Fruit fly (Drosophila melanogaster) whole organism, prepupa: Measurements from ENCODE around the gene Tmf.
A peak's percentile ranks its signal among the peaks of the same experiment; 100 is the strongest.

Experiments used
- Blimp-1 ChIP-seq: fragments of 200-800 bp; sonication (Bioruptor generic); optimal IDR thresholded peaks from 3 replicates; lab custom pipeline; 2017; ENCODE audit warnings: missing biosample characterization, missing genetic modification characterization, mild to moderate bottlenecking, moderate library complexity, missing genetic modification reagents
- CG10631 ChIP-seq: fragments of 200-800 bp; sonication (Bioruptor generic); optimal IDR thresholded peaks from 2 replicates; lab custom pipeline; 2016; ENCODE audit warnings: missing biosample characterization, missing genetic modification characterization
- CG11762 ChIP-seq: fragments of 200-800 bp; sonication (Bioruptor generic); optimal IDR thresholded peaks from 3 replicates; lab custom pipeline; 2016; ENCODE audit warnings: missing biosample characterization, missing genetic modification characterization; ENCODE audit not compliant: insufficient read depth
- CG15336 ChIP-seq: fragments of 200-800 bp; sonication (Bioruptor generic); IDR thresholded peaks from 2 replicates; pipeline ENCODE4 v1.3.6; 2022; ENCODE audit warnings: missing biosample characterization, missing genetic modification characterization
- CG16779 ChIP-seq: fragments of 200-800 bp; sonication (Bioruptor generic); optimal IDR thresholded peaks from 3 replicates; lab custom pipeline; 2017; ENCODE audit warnings: missing biosample characterization, mild to moderate bottlenecking, missing genetic modification characterization
- CG31627 ChIP-seq: fragments of 200-800 bp; sonication (Bioruptor generic); optimal IDR thresholded peaks from 3 replicates; lab custom pipeline; 2016; ENCODE audit warnings: missing biosample characterization, missing genetic modification characterization
- CG32006 ChIP-seq: fragments of 200-800 bp; sonication (Bioruptor generic); optimal IDR thresholded peaks from 3 replicates; lab custom pipeline; 2017; ENCODE audit warnings: missing biosample characterization, mild to moderate bottlenecking, missing genetic modification characterization
- CG3919 ChIP-seq: fragments of 200-800 bp; sonication (Bioruptor generic); optimal IDR thresholded peaks from 3 replicates; lab custom pipeline; 2016; ENCODE audit warnings: missing biosample characterization, missing genetic modification characterization
- CG4318 ChIP-seq: fragments of 200-800 bp; sonication (Bioruptor generic); optimal IDR thresholded peaks from 3 replicates; lab custom pipeline; 2017; ENCODE audit warnings: missing biosample characterization, mild to moderate bottlenecking, missing genetic modification characterization
- CG6163 ChIP-seq: fragments of 200-800 bp; sonication (Bioruptor generic); IDR thresholded peaks from 3 replicates; pipeline ENCODE4 v1.3.6; 2022; ENCODE audit warnings: missing biosample characterization, missing genetic modification characterization
- CG6276 ChIP-seq: fragments of 200-800 bp; sonication (Bioruptor generic); optimal IDR thresholded peaks from 2 replicates; lab custom pipeline; 2017; ENCODE audit warnings: missing biosample characterization, mild to moderate bottlenecking, missing genetic modification characterization
- CG6792 ChIP-seq: fragments of 200-800 bp; sonication (Bioruptor generic); optimal IDR thresholded peaks from 3 replicates; lab custom pipeline; 2016; ENCODE audit warnings: missing biosample characterization, missing genetic modification characterization
- CG6808 ChIP-seq: fragments of 200-800 bp; sonication (Bioruptor generic); optimal IDR thresholded peaks from 3 replicates; lab custom pipeline; 2017; ENCODE audit warnings: missing biosample characterization, missing genetic modification characterization, mild to moderate bottlenecking, moderate library complexity, missing genetic modification reagents
- CG7368 ChIP-seq: fragments of 200-800 bp; sonication (Bioruptor generic); optimal IDR thresholded peaks from 3 replicates; lab custom pipeline; 2016; ENCODE audit warnings: missing biosample characterization, missing genetic modification characterization
- CG8119 ChIP-seq: fragments of 200-800 bp; sonication (Bioruptor generic); IDR thresholded peaks from 3 replicates; pipeline ENCODE4 v1.3.6; 2022; ENCODE audit warnings: missing biosample characterization, missing genetic modification characterization
- CG8319 ChIP-seq: fragments of 200-800 bp; sonication (Bioruptor generic); optimal IDR thresholded peaks from 3 replicates; lab custom pipeline; 2016; ENCODE audit warnings: missing biosample characterization, missing genetic modification characterization
- CG8632 ChIP-seq: fragments of 200-800 bp; sonication (Bioruptor generic); optimal IDR thresholded peaks from 3 replicates; lab custom pipeline; 2016; ENCODE audit warnings: missing biosample characterization, missing genetic modification characterization
- CG9139 ChIP-seq: fragments of 200-800 bp; sonication (Bioruptor generic); optimal IDR thresholded peaks from 3 replicates; lab custom pipeline; 2017; ENCODE audit warnings: missing biosample characterization, mild to moderate bottlenecking, missing genetic modification characterization
- Eip93F ChIP-seq: fragments of 200-800 bp; sonication (Bioruptor generic); optimal IDR thresholded peaks from 2 replicates; lab custom pipeline; 2016; ENCODE audit warnings: missing biosample characterization, mild to moderate bottlenecking, missing genetic modification characterization
- Ets96B ChIP-seq: fragments of 200-800 bp; optimal IDR thresholded peaks from 2 replicates; lab custom pipeline; 2019; ENCODE audit warnings: missing biosample characterization, mild to moderate bottlenecking, missing genetic modification characterization, moderate library complexity
- Hr4 ChIP-seq: fragments of 200-800 bp; sonication (Bioruptor generic); optimal IDR thresholded peaks from 3 replicates; lab custom pipeline; 2016; ENCODE audit warnings: missing biosample characterization, missing genetic modification characterization
- OdsH ChIP-seq: fragments of 200-800 bp; sonication (Bioruptor generic); optimal IDR thresholded peaks from 3 replicates; lab custom pipeline; 2016; ENCODE audit warnings: missing biosample characterization, missing genetic modification characterization
- Smox ChIP-seq: fragments of 200-800 bp; sonication (Bioruptor generic); optimal IDR thresholded peaks from 3 replicates; lab custom pipeline; 2016; ENCODE audit warnings: missing biosample characterization, missing genetic modification characterization
- Sox14 ChIP-seq: fragments of 200-800 bp; sonication (Bioruptor generic); optimal IDR thresholded peaks from 3 replicates; lab custom pipeline; 2016; ENCODE audit warnings: missing biosample characterization, missing genetic modification characterization
- Sox15 ChIP-seq: fragments of 200-800 bp; sonication (Bioruptor generic); optimal IDR thresholded peaks from 3 replicates; lab custom pipeline; 2016; ENCODE audit warnings: missing biosample characterization, missing genetic modification characterization
- achi ChIP-seq: fragments of 200-800 bp; sonication (Bioruptor generic); optimal IDR thresholded peaks from 3 replicates; lab custom pipeline; 2016; ENCODE audit warnings: missing biosample characterization, missing genetic modification characterization
- cyc ChIP-seq: fragments of 200-800 bp; sonication (Bioruptor generic); optimal IDR thresholded peaks from 3 replicates; lab custom pipeline; 2016; ENCODE audit warnings: missing biosample characterization, missing genetic modification characterization
- dac ChIP-seq: fragments of 200-800 bp; sonication (Bioruptor generic); optimal IDR thresholded peaks from 2 replicates; lab custom pipeline; 2017; ENCODE audit warnings: missing biosample characterization, mild to moderate bottlenecking, missing genetic modification characterization
- dsx ChIP-seq: fragments of 200-800 bp; optimal IDR thresholded peaks from 3 replicates; lab custom pipeline; 2019; ENCODE audit warnings: missing biosample characterization, mild to moderate bottlenecking, missing genetic modification characterization, moderate library complexity; ENCODE audit not compliant: poor library complexity, severe bottlenecking
- esn ChIP-seq: fragments of 200-800 bp; sonication (Bioruptor generic); optimal IDR thresholded peaks from 2 replicates; lab custom pipeline; 2016; ENCODE audit warnings: missing biosample characterization, mild to moderate bottlenecking, missing genetic modification characterization, moderate library complexity
- fd85E ChIP-seq: fragments of 200-800 bp; sonication (Bioruptor generic); optimal IDR thresholded peaks from 3 replicates; lab custom pipeline; 2016; ENCODE audit warnings: missing biosample characterization, missing genetic modification characterization
- fkh ChIP-seq: fragments of 200-800 bp; sonication (Bioruptor generic); optimal IDR thresholded peaks from 3 replicates; lab custom pipeline; 2017; ENCODE audit warnings: missing biosample characterization, mild to moderate bottlenecking, missing genetic modification characterization, moderate library complexity
- lz ChIP-seq: fragments of 200-800 bp; sonication (Bioruptor generic); optimal IDR thresholded peaks from 3 replicates; lab custom pipeline; 2016; ENCODE audit warnings: missing biosample characterization, missing genetic modification characterization
- net ChIP-seq: fragments of 200-800 bp; sonication (Bioruptor generic); optimal IDR thresholded peaks from 3 replicates; lab custom pipeline; 2016; ENCODE audit warnings: missing biosample characterization, missing genetic modification characterization
- spab ChIP-seq: fragments of 200-800 bp; sonication (Bioruptor generic); optimal IDR thresholded peaks from 2 replicates; lab custom pipeline; 2017; ENCODE audit warnings: missing biosample characterization, mild to moderate bottlenecking, missing genetic modification characterization, missing genetic modification reagents
- topi ChIP-seq: fragments of 200-800 bp; sonication (Bioruptor generic); optimal IDR thresholded peaks from 3 replicates; lab custom pipeline; 2016; ENCODE audit warnings: missing biosample characterization, missing genetic modification characterization
- vri ChIP-seq: fragments of 200-800 bp; sonication (Bioruptor generic); optimal IDR thresholded peaks from 3 replicates; lab custom pipeline; 2016; ENCODE audit warnings: missing biosample characterization, mild to moderate bottlenecking, missing genetic modification characterization

The Tmf gene

dm6 chrX:6804485-6805295, 39.5 kb upstream of the Tmf start (continued):
- TF ChIP-seq Blimp-1 (GFP tag; lab: Kevin White, UChicago) (peak; percentile 71), Ets96B (tag; lab: Kevin White, UChicago) (peak; percentile 78), CG6792 (GFP tag; lab: Kevin White, UChicago) (peak; percentile 92), CG31627 (GFP tag; lab: Kevin White, UChicago) (peak; percentile 96), fd85E (GFP tag; lab: Kevin White, UChicago) (peak; percentile 55), CG16779 (tag; lab: Kevin White, UChicago) (peak; percentile 80), Hr4 (GFP tag; lab: Kevin White, UChicago) (peak; percentile 95), CG3919 (GFP tag; lab: Kevin White, UChicago) (peak; percentile 93), cyc (GFP tag; lab: Kevin White, UChicago) (peak; percentile 94), Eip93F (GFP tag; lab: Kevin White, UChicago) (peak; percentile 85)

dm6 chrX:6805404-6805803, 38.7 kb upstream of the Tmf start:
- TF ChIP-seq CG6808 (GFP tag; lab: Kevin White, UChicago) (no peak), achi (GFP tag; lab: Kevin White, UChicago) (no peak), CG8632 (GFP tag; lab: Kevin White, UChicago) (no peak), topi (GFP tag; lab: Kevin White, UChicago) (no peak), dsx (GFP tag; lab: Kevin White, UChicago) (no peak), CG10631 (GFP tag; lab: Kevin White, UChicago) (no peak), vri (GFP tag; lab: Kevin White, UChicago) (peak; percentile 74), CG11762 (no peak), lz (no peak), CG6276 (GFP tag; lab: Kevin White, UChicago) (no peak), fd85E (GFP tag; lab: Kevin White, UChicago) (no peak), Eip93F (GFP tag; lab: Kevin White, UChicago) (peak; percentile 17), net (GFP tag; lab: Kevin White, UChicago) (no peak)

- TF ChIP-seq CG15336 (GFP tag; lab: Robert Waterston, UW), result no peak
- no peak for TF ChIP-seq fkh
- no peak for TF ChIP-seq fd85E (GFP tag; lab: Kevin White, UChicago)
- no peak for TF ChIP-seq CG7368
- TF ChIP-seq CG4318, result no peak
Observed at dm6 chrX:6813678-6814077, 30.5 kb upstream of the Tmf start, which contains the start of gene iav. TSS of gene iav (plus strand) at chrX:6813978.

dm6 chrX:6820703-6821102, 23.4 kb upstream of the Tmf start, which contains the start of the genes Nf-YC and xit:
TSS of gene Nf-YC (minus strand) at chrX:6820919.
TSS of gene xit (plus strand) at chrX:6821016.
- TF ChIP-seq Smox (GFP tag; lab: Kevin White, UChicago), result no peak

dm6 chrX:6822904-6823303, 21.2 kb upstream of the Tmf start, which contains the start of gene Atx-1:
TSS of gene Atx-1 (plus strand) at chrX:6823204.
- TF ChIP-seq dac (GFP tag; lab: Kevin White, UChicago), result no peak
- TF ChIP-seq CG7368, result no peak
- TF ChIP-seq CG31627 (GFP tag; lab: Kevin White, UChicago), result no peak
- no peak for TF ChIP-seq Sox15
- TF ChIP-seq CG8119 (GFP tag; lab: Robert Waterston, UW), result no peak
- no peak for TF ChIP-seq OdsH (GFP tag; lab: Kevin White, UChicago)
- no peak for TF ChIP-seq vri (GFP tag; lab: Kevin White, UChicago)
- no peak for TF ChIP-seq CG6276 (GFP tag; lab: Kevin White, UChicago)
- TF ChIP-seq CG11762, result no peak
- no peak for TF ChIP-seq spab (GFP tag; lab: Kevin White, UChicago)
- no peak for TF ChIP-seq Sox14
- TF ChIP-seq esn (GFP tag; lab: Kevin White, UChicago), result no peak
- no peak for TF ChIP-seq cyc (GFP tag; lab: Kevin White, UChicago)
- TF ChIP-seq CG4318, result no peak
- no peak for TF ChIP-seq CG8319 (GFP tag; lab: Kevin White, UChicago)
- no peak for TF ChIP-seq fkh
- TF ChIP-seq CG32006, result no peak
- no peak for TF ChIP-seq lz
- no peak for TF ChIP-seq CG9139 (GFP tag; lab: Kevin White, UChicago)
- TF ChIP-seq CG6163 (GFP tag; lab: Robert Waterston, UW), result no peak
